Fruit fly (Drosophila melanogaster): ENCODE measurements around the gene Jon25Bii.

Jon25Bii gene

dm6 chr2L:5000287-5000871, 47.4 kb upstream of the Jon25Bii start (continued):
- 0 out of 2 replicates have a peak, but pooled peaks have one; percentile 32 for TF ChIP-seq CG4360 (GFP tag; IDR thresholded peaks at IDR 0.05)
- TF ChIP-seq bigmax (GFP tag; optimal IDR thresholded peaks at IDR 0.05), result no peak
- TF ChIP-seq Nf-YB (GFP tag; optimal IDR thresholded peaks at IDR 0.05), result peak; percentile 75
- peak; percentile 31 for TF ChIP-seq mirr (GFP tag; optimal IDR thresholded peaks at IDR 0.05)
- no peak for TF ChIP-seq CG10565 (GFP tag; optimal IDR thresholded peaks at IDR 0.05)
- TF ChIP-seq zfh2 (GFP tag; optimal IDR thresholded peaks at IDR 0.05), result peak; percentile 70
- TF ChIP-seq Tbp (GFP tag; optimal IDR thresholded peaks at IDR 0.05), result no peak
- TF ChIP-seq HLH4C (GFP tag; IDR thresholded peaks at IDR 0.05; ENCODE audit: partially characterized antibody), result no peak
- TF ChIP-seq onecut (GFP tag; IDR thresholded peaks at IDR 0.05), result peak; percentile 79
- peak; percentile 87 for TF ChIP-seq CG31441 (GFP tag; IDR thresholded peaks at IDR 0.05)
- TF ChIP-seq C15 (GFP tag; IDR thresholded peaks at IDR 0.05), result no peak
- TF ChIP-seq sc (optimal IDR thresholded peaks at IDR 0.05), result no peak
- peak; percentile 67 for TF ChIP-seq sc (GFP tag; optimal IDR thresholded peaks at IDR 0.05)
- TF ChIP-seq ro (GFP tag; IDR thresholded peaks at IDR 0.05), result peak; percentile 57; the same call in 1 of the 2 replicates
- peak; percentile 81 for TF ChIP-seq CG3847 (GFP tag; IDR thresholded peaks at IDR 0.05)
- peak; percentile 21 for TF ChIP-seq cato (GFP tag; optimal IDR thresholded peaks at IDR 0.05; ENCODE audit: borderline replicate concordance)
- peak; percentile 80 for TF ChIP-seq ara (GFP tag; IDR thresholded peaks at IDR 0.05)
- peak; percentile 86 for TF ChIP-seq Oli (tag; optimal IDR thresholded peaks at IDR 0.05)
- no peak for TF ChIP-seq pzg (GFP tag; optimal IDR thresholded peaks at IDR 0.05)
- TF ChIP-seq usp (GFP tag; optimal IDR thresholded peaks at IDR 0.05), result no peak
- TF ChIP-seq dm (GFP tag; optimal IDR thresholded peaks at IDR 0.05), result no peak
- TF ChIP-seq CG14710 (tag; optimal IDR thresholded peaks at IDR 0.05), result peak; percentile 87
- no peak for TF ChIP-seq Doc2 (GFP tag; IDR thresholded peaks at IDR 0.05)
- TF ChIP-seq grau (tag; optimal IDR thresholded peaks at IDR 0.05), result peak; percentile 68
- TF ChIP-seq PHDP (tag; optimal IDR thresholded peaks at IDR 0.05), result peak; percentile 90
- peak; percentile 63 for TF ChIP-seq salm (tag; optimal IDR thresholded peaks at IDR 0.05)
- peak in 1 of 3 experiments; percentile 57 for TF ChIP-seq Stat92E (GFP tag; optimal IDR thresholded peaks at IDR 0.05)
- peak; percentile 23 to 87 for TF ChIP-seq Hr51 (GFP tag; optimal IDR thresholded peaks at IDR 0.05)
- peak; percentile 82 for TF ChIP-seq Meics (GFP tag; optimal IDR thresholded peaks at IDR 0.05)
- peak; percentile 33 for TF ChIP-seq CG17802 (tag; optimal IDR thresholded peaks at IDR 0.05)
- peak; percentile 75 for TF ChIP-seq CG12744 (GFP tag; optimal IDR thresholded peaks at IDR 0.05)
- TF ChIP-seq Aef1 (GFP tag; IDR thresholded peaks at IDR 0.05), result peak; percentile 59
- TF ChIP-seq CG10654 (GFP tag; optimal IDR thresholded peaks at IDR 0.05), result peak; percentile 63
- peak; percentile 68 for TF ChIP-seq yki (optimal IDR thresholded peaks at IDR 0.05)
- no peak for TF ChIP-seq br (optimal IDR thresholded peaks at IDR 0.05)
- TF ChIP-seq CG1832 (GFP tag; optimal IDR thresholded peaks at IDR 0.05), result no peak
- TF ChIP-seq unpg (GFP tag; optimal IDR thresholded peaks at IDR 0.05), result peak; percentile 79
- peak; percentile 61 for TF ChIP-seq CG1647 (GFP tag; optimal IDR thresholded peaks at IDR 0.05)
- TF ChIP-seq Dek (tag; optimal IDR thresholded peaks at IDR 0.05), result peak; percentile 89
- TF ChIP-seq sens (GFP tag), result peak; percentile 97
- peak; percentile 56 for TF ChIP-seq wor (GFP tag; IDR thresholded peaks at IDR 0.05)
- TF ChIP-seq Spps (tag; optimal IDR thresholded peaks at IDR 0.05), result peak; percentile 55
- TF ChIP-seq D19A (tag; optimal IDR thresholded peaks at IDR 0.05), result peak; percentile 74
- peak; percentile 78 for TF ChIP-seq peb (GFP tag; IDR thresholded peaks at IDR 0.05)
- no peak for TF ChIP-seq h (optimal IDR thresholded peaks at IDR 0.05)
- TF ChIP-seq GATAe (GFP tag; conservative IDR thresholded peaks at IDR 0.05), result peak; percentile 29; the same call in 1 of the 2 replicates
- peak; percentile 79 for TF ChIP-seq al (GFP tag; IDR thresholded peaks at IDR 0.05)
- peak; percentile 70 for TF ChIP-seq CG32772 (GFP tag; IDR thresholded peaks at IDR 0.05)
- peak in 1 of 2 experiments; percentile 47 for TF ChIP-seq insv (GFP tag; optimal IDR thresholded peaks at IDR 0.05)
- TF ChIP-seq CG33557 (GFP tag; optimal IDR thresholded peaks at IDR 0.05), result peak; percentile 96
- peak; percentile 64 for TF ChIP-seq Usf (GFP tag; optimal IDR thresholded peaks at IDR 0.05)
- peak; percentile 46 for TF ChIP-seq schlank (tag; optimal IDR thresholded peaks at IDR 0.05)

All from whole organism, embryonic.